Fruit fly (Drosophila melanogaster): ENCODE results near the gene Ugt35D1.

dm6 chr3R:31380489-31380888 lies 14.6 kb downstream of the Ugt35D1 start:
- no peak for TF ChIP-seq ss (GFP tag; optimal IDR thresholded peaks at IDR 0.05)
- TF ChIP-seq salr (GFP tag; optimal IDR thresholded peaks at IDR 0.05) = no peak
- TF ChIP-seq fd59A (GFP tag; optimal IDR thresholded peaks at IDR 0.05) = no peak
- no peak for TF ChIP-seq Blimp-1 (GFP tag; optimal IDR thresholded peaks at IDR 0.05)
- no peak for TF ChIP-seq Met (GFP tag; optimal IDR thresholded peaks at IDR 0.05)
- no peak for TF ChIP-seq CG6792 (GFP tag; optimal IDR thresholded peaks at IDR 0.05)
